Fruit fly (Drosophila melanogaster): Measurements from ENCODE around the gene vri.
A peak's percentile ranks its signal among the peaks of the same experiment; 100 is the strongest.

vri gene

dm6 chr2L:5292977-5293513, 4.3 kb downstream of the vri start (continued):
- TF ChIP-seq chn (GFP tag; optimal IDR thresholded peaks at IDR 0.05) (peak; percentile 44), CG8281 (tag; optimal IDR thresholded peaks at IDR 0.05) (peak; percentile 36), CG11247 (GFP tag; IDR thresholded peaks at IDR 0.05) (no peak), dmrt99B (tag; optimal IDR thresholded peaks at IDR 0.05) (peak; percentile 81), Trl (optimal IDR thresholded peaks at IDR 0.05) (peak in 1 of 2 experiments; percentile 32), Trl (GFP tag; optimal IDR thresholded peaks at IDR 0.05) (peak; percentile 52), sob (GFP tag; IDR thresholded peaks at IDR 0.05) (peak; percentile 34; the same call in 1 of the 2 replicates), Hr51 (GFP tag; optimal IDR thresholded peaks at IDR 0.05) (peak; percentile 30 to 74), CG13775 (GFP tag; optimal IDR thresholded peaks at IDR 0.05) (peak; percentile 48), Doc3 (GFP tag; IDR thresholded peaks at IDR 0.05; ENCODE audit: partially characterized antibody) (no peak), Hr78 (GFP tag; optimal IDR thresholded peaks at IDR 0.05) (peak in 1 of 2 experiments; percentile 87), Atf3 (GFP tag; optimal IDR thresholded peaks at IDR 0.05) (peak; percentile 32), esg (GFP tag; conservative IDR thresholded peaks at IDR 0.05) (peak; percentile 65), Hmx (GFP tag; optimal IDR thresholded peaks at IDR 0.05) (no peak), Oli (tag; optimal IDR thresholded peaks at IDR 0.05) (peak; percentile 80), dimm (GFP tag; IDR thresholded peaks at IDR 0.05) (no peak), CG2875 (GFP tag; optimal IDR thresholded peaks at IDR 0.05) (peak; percentile 55), CTCF (GFP tag; optimal IDR thresholded peaks at IDR 0.05) (peak; percentile 13), CG18476 (GFP tag; optimal IDR thresholded peaks at IDR 0.05) (peak; percentile 61), Taf1 (GFP tag; IDR thresholded peaks at IDR 0.05) (no peak), CG8388 (GFP tag; optimal IDR thresholded peaks at IDR 0.05) (peak; percentile 85), CG18262 (tag; optimal IDR thresholded peaks at IDR 0.05) (peak; percentile 90), CG3407 (GFP tag; optimal IDR thresholded peaks at IDR 0.05) (peak; percentile 79), CG8944 (GFP tag; optimal IDR thresholded peaks at IDR 0.05) (peak; percentile 27), ac (GFP tag; optimal IDR thresholded peaks at IDR 0.05) (peak; percentile 77), yki (optimal IDR thresholded peaks at IDR 0.05) (peak; percentile 31), CG17361 (GFP tag; IDR thresholded peaks at IDR 0.05) (peak; percentile 71), so (GFP tag; IDR thresholded peaks at IDR 0.05) (peak; percentile 46; the same call in 1 of the 3 replicates), slou (GFP tag; optimal IDR thresholded peaks at IDR 0.05) (peak; percentile 7), Meics (GFP tag; optimal IDR thresholded peaks at IDR 0.05) (peak; percentile 47), CG8478 (optimal IDR thresholded peaks at IDR 0.05) (peak; percentile 73), row (GFP tag; IDR thresholded peaks at IDR 0.05) (peak; percentile 91), CG2889 (GFP tag; IDR thresholded peaks at IDR 0.05) (no peak), Dp (GFP tag; optimal IDR thresholded peaks at IDR 0.05) (no peak), cato (GFP tag; optimal IDR thresholded peaks at IDR 0.05; ENCODE audit: borderline replicate concordance) (peak; percentile 53), CG18764 (GFP tag; optimal IDR thresholded peaks at IDR 0.05) (peak; percentile 44), Gsc (GFP tag; IDR thresholded peaks at IDR 0.05) (no peak), danr (GFP tag; IDR thresholded peaks at IDR 0.05) (0 out of 2 replicates have a peak, but pooled peaks have one; percentile 11), pum (GFP tag; optimal IDR thresholded peaks at IDR 0.05) (peak; percentile 54), Dref (GFP tag; IDR thresholded peaks at IDR 0.05) (no peak), stc (GFP tag; IDR thresholded peaks at IDR 0.05) (peak; percentile 61; the same call in 1 of the 2 replicates), zen2 (GFP tag; IDR thresholded peaks at IDR 0.05; ENCODE audit: partially characterized antibody) (no peak), CG4820 (GFP tag; optimal IDR thresholded peaks at IDR 0.05) (peak; percentile 72), CG14965 (GFP tag; optimal IDR thresholded peaks at IDR 0.05; ENCODE audit: borderline replicate concordance) (peak; percentile 19), Ravus (GFP tag; IDR thresholded peaks at IDR 0.05) (no peak; the same call in 1 of the 2 replicates), CG10654 (GFP tag; optimal IDR thresholded peaks at IDR 0.05) (peak; percentile 45), Blimp-1 (GFP tag; optimal IDR thresholded peaks at IDR 0.05) (peak; percentile 84), onecut (GFP tag; IDR thresholded peaks at IDR 0.05) (peak; percentile 67), Camta (GFP tag; optimal IDR thresholded peaks at IDR 0.05) (peak; percentile 79), Dll (GFP tag; IDR thresholded peaks at IDR 0.05; ENCODE audit: partially characterized antibody) (no peak), hbn (GFP tag; IDR thresholded peaks at IDR 0.05; ENCODE audit: partially characterized antibody) (no peak)

All from whole organism, embryonic.